Fruit fly (Drosophila melanogaster) whole organism, embryonic: Measurements from ENCODE around the gene mRpL14.
A peak's percentile ranks its signal among the peaks of the same experiment; 100 is the strongest.

Experiments
- Adf1 ChIP-seq: fragments of 200-800 bp; sonication (Bioruptor generic); IDR thresholded peaks from 2 replicates; pipeline ENCODE4 v1.3.6; 2022; ENCODE audit warnings: missing biosample characterization, missing genetic modification characterization
- Aef1 ChIP-seq: fragments of 200-800 bp; sonication (Bioruptor generic); IDR thresholded peaks from 3 replicates; pipeline ENCODE4 v1.3.6; 2022; ENCODE audit warnings: missing biosample characterization, missing genetic modification characterization
- Antp ChIP-seq: fragments of 200-800 bp; sonication (Bioruptor generic); optimal IDR thresholded peaks from 3 replicates; lab custom pipeline; 2016; ENCODE audit warnings: missing biosample characterization, missing genetic modification characterization
- Asciz ChIP-seq: fragments of 200-800 bp; sonication (Bioruptor generic); optimal IDR thresholded peaks from 2 replicates; lab custom pipeline; 2017; ENCODE audit warnings: missing biosample characterization, mild to moderate bottlenecking, missing genetic modification characterization, missing genetic modification reagents
- BEAF-32 ChIP-seq: fragments of 200-800 bp; sonication (Bioruptor generic); optimal IDR thresholded peaks from 3 replicates; lab custom pipeline; 2017; ENCODE audit warnings: missing biosample characterization, missing genetic modification characterization, mild to moderate bottlenecking, moderate library complexity, missing genetic modification reagents
- CG12769 ChIP-seq: fragments of 200-800 bp; sonication (Bioruptor generic); optimal IDR thresholded peaks from 2 replicates; lab custom pipeline; 2019; ENCODE audit warnings: missing biosample characterization, mild to moderate bottlenecking, missing genetic modification characterization, moderate library complexity
- CG13424 ChIP-seq: fragments of 200-800 bp; sonication (Bioruptor generic); optimal IDR thresholded peaks from 2 replicates; lab custom pipeline; 2019; ENCODE audit warnings: missing biosample characterization, mild to moderate bottlenecking, missing genetic modification characterization, moderate library complexity
- CG13624 ChIP-seq: fragments of 200-800 bp; sonication (Bioruptor generic); optimal IDR thresholded peaks from 2 replicates; lab custom pipeline; 2016; ENCODE audit warnings: missing biosample characterization, missing genetic modification characterization
- CG13894 ChIP-seq: fragments of 200-800 bp; sonication (Bioruptor generic); optimal IDR thresholded peaks from 3 replicates; lab custom pipeline; 2018; ENCODE audit warnings: missing biosample characterization, mild to moderate bottlenecking, missing genetic modification characterization, moderate library complexity
- CG14441 ChIP-seq: fragments of 200-800 bp; sonication (Bioruptor generic); IDR thresholded peaks from 2 replicates; pipeline ENCODE4 v1.3.6; 2022; ENCODE audit warnings: missing biosample characterization, missing genetic modification characterization
- CG18262 ChIP-seq: fragments of 200-800 bp; optimal IDR thresholded peaks from 3 replicates; lab custom pipeline; 2019; ENCODE audit warnings: missing biosample characterization, mild to moderate bottlenecking, missing genetic modification characterization, moderate library complexity
- CG18476 ChIP-seq: fragments of 200-800 bp; sonication (Bioruptor generic); optimal IDR thresholded peaks from 2 replicates; lab custom pipeline; 2016; ENCODE audit warnings: missing biosample characterization, mild to moderate bottlenecking, missing genetic modification characterization
- CG2116 ChIP-seq: fragments of 200-800 bp; sonication (Bioruptor generic); optimal IDR thresholded peaks from 3 replicates; lab custom pipeline; 2018; ENCODE audit warnings: missing biosample characterization, mild to moderate bottlenecking, missing genetic modification characterization
- CG2875 ChIP-seq: fragments of 200-800 bp; sonication (Bioruptor generic); optimal IDR thresholded peaks from 2 replicates; lab custom pipeline; 2017; ENCODE audit warnings: missing biosample characterization, mild to moderate bottlenecking, missing genetic modification characterization, missing genetic modification reagents
- CG30431 ChIP-seq: fragments of 200-800 bp; sonication (Bioruptor generic); optimal IDR thresholded peaks from 2 replicates; lab custom pipeline; 2017; ENCODE audit warnings: missing biosample characterization, missing genetic modification characterization
- CG31224 ChIP-seq: fragments of 200-800 bp; sonication (Bioruptor generic); IDR thresholded peaks from 2 replicates; pipeline ENCODE4 v1.3.6; 2022; ENCODE audit warnings: missing biosample characterization, missing genetic modification characterization
- CG3726 ChIP-seq: fragments of 200-800 bp; sonication (Bioruptor generic); IDR thresholded peaks from 3 replicates; pipeline ENCODE4, ENCODE4 v1.3.6; 2022; ENCODE audit warnings: missing biosample characterization, missing genetic modification characterization
- CG43689 ChIP-seq: fragments of 200-800 bp; sonication (Bioruptor generic); IDR thresholded peaks from 2 replicates; pipeline ENCODE4 v1.3.6; 2022; ENCODE audit warnings: missing biosample characterization, missing genetic modification characterization
- CG6272 ChIP-seq: fragments of 200-800 bp; sonication (Bioruptor generic); IDR thresholded peaks from 2 replicates; pipeline ENCODE4 v1.3.6; 2022; ENCODE audit warnings: missing biosample characterization, missing genetic modification characterization
- CG6654 ChIP-seq: fragments of 200-800 bp; sonication (Bioruptor generic); optimal IDR thresholded peaks from 2 replicates; lab custom pipeline; 2017; ENCODE audit warnings: missing biosample characterization, mild to moderate bottlenecking, missing genetic modification characterization
- CG6765 ChIP-seq: fragments of 200-800 bp; sonication (Bioruptor generic); optimal IDR thresholded peaks from 3 replicates; lab custom pipeline; 2017; ENCODE audit warnings: missing biosample characterization, mild to moderate bottlenecking, missing genetic modification characterization
- CG7928 ChIP-seq: fragments of 200-800 bp; sonication (Bioruptor generic); optimal IDR thresholded peaks from 2 replicates; lab custom pipeline; 2017; ENCODE audit warnings: missing biosample characterization, mild to moderate bottlenecking, missing genetic modification characterization
- CoRest ChIP-seq: fragments of 200-800 bp; sonication (Bioruptor generic); optimal IDR thresholded peaks from 3 replicates; lab custom pipeline; 2018; ENCODE audit warnings: missing biosample characterization, mild to moderate bottlenecking, missing genetic modification characterization, moderate library complexity
- D ChIP-seq, 2 experiments: fragments of 200-800 bp in 1 of 2; fragments of >200 bp in 1 of 2; sonication (Bioruptor generic) in 1 of 2; optimal IDR thresholded peaks; 2 replicates in 1 of 2; 3 replicates in 1 of 2; lab custom pipeline; 2017; ENCODE audit warnings: mild to moderate bottlenecking in 1 of 2, missing biosample characterization in 1 of 2, missing genetic modification characterization in 1 of 2, missing genetic modification reagents in 1 of 2
- Drgx ChIP-seq: fragments of 200-800 bp; sonication (Bioruptor generic); IDR thresholded peaks from 2 replicates; pipeline ENCODE4 v1.3.6; 2022; ENCODE audit warnings: missing biosample characterization, missing genetic modification characterization
- Ets97D ChIP-seq: fragments of 200-800 bp; sonication (Bioruptor generic); optimal IDR thresholded peaks from 3 replicates; lab custom pipeline; 2016; ENCODE audit warnings: missing biosample characterization, missing genetic modification characterization
- Hmx ChIP-seq: fragments of 200-800 bp; sonication (Bioruptor generic); optimal IDR thresholded peaks from 2 replicates; lab custom pipeline; 2016; ENCODE audit warnings: missing biosample characterization, missing genetic modification characterization
- Lpt ChIP-seq: fragments of >200 bp; optimal IDR thresholded peaks from 2 replicates; lab custom pipeline; 2018; ENCODE audit warnings: missing biosample characterization, missing genetic modification characterization
- MTF-1 ChIP-seq: fragments of 200-800 bp; sonication (Bioruptor generic); optimal IDR thresholded peaks from 2 replicates; lab custom pipeline; 2018; ENCODE audit warnings: missing biosample characterization, mild to moderate bottlenecking, missing genetic modification characterization, borderline replicate concordance
- Neu2 ChIP-seq: fragments of 200-800 bp; sonication (Bioruptor generic); optimal IDR thresholded peaks from 3 replicates; lab custom pipeline; 2016; ENCODE audit warnings: missing biosample characterization, missing genetic modification characterization, borderline replicate concordance
- Sox100B ChIP-seq: fragments of 200-800 bp; sonication (Bioruptor generic); optimal IDR thresholded peaks from 3 replicates; lab custom pipeline; 2018; ENCODE audit warnings: missing biosample characterization, mild to moderate bottlenecking, missing genetic modification characterization
- Trl ChIP-seq, 3 experiments: fragments of >200 bp in 2 of 3; fragments of 200-800 bp in 1 of 3; sonication (Bioruptor generic) in 1 of 3; optimal IDR thresholded peaks; 2 replicates in 1 of 3; 3 replicates in 2 of 3; lab custom pipeline; 2016 to 2017; ENCODE audit warnings: missing biosample characterization in 1 of 3, missing genetic modification characterization in 1 of 3
- bowl ChIP-seq: fragments of 200-800 bp; sonication (Bioruptor generic); IDR thresholded peaks from 2 replicates; pipeline ENCODE4 v1.3.6; 2022; ENCODE audit warnings: missing biosample characterization, missing genetic modification characterization
- br ChIP-seq: fragments of >200 bp; optimal IDR thresholded peaks from 2 replicates; lab custom pipeline; 2017
- dysf ChIP-seq: fragments of 200-800 bp; sonication (Bioruptor generic); IDR thresholded peaks from 3 replicates; pipeline ENCODE4 v1.3.6; 2022; ENCODE audit warnings: missing biosample characterization, missing genetic modification characterization
- fu2 ChIP-seq: fragments of 200-800 bp; sonication (Bioruptor generic); optimal IDR thresholded peaks from 2 replicates; lab custom pipeline; 2016; ENCODE audit warnings: missing biosample characterization, missing genetic modification characterization
- gfzf ChIP-seq: fragments of 200-800 bp; sonication (Bioruptor generic); optimal IDR thresholded peaks from 2 replicates; lab custom pipeline; 2016; ENCODE audit warnings: missing biosample characterization, mild to moderate bottlenecking, missing genetic modification characterization, moderate library complexity
- grau ChIP-seq: fragments of 200-800 bp; optimal IDR thresholded peaks from 3 replicates; lab custom pipeline; 2019; ENCODE audit warnings: missing biosample characterization, mild to moderate bottlenecking, missing genetic modification characterization, moderate library complexity
- hkb ChIP-seq, 2 experiments: fragments of 200-800 bp in 1 of 2; fragments of >200 bp in 1 of 2; sonication (Bioruptor generic) in 1 of 2; IDR thresholded peaks in 1 of 2; optimal IDR thresholded peaks in 1 of 2; 2 replicates each; pipeline versions ENCODE4 v1.3.6 to Lab custom; 2017 to 2022; ENCODE audit warnings: missing biosample characterization in 1 of 2, missing genetic modification characterization in 1 of 2
- ind ChIP-seq: fragments of 200-800 bp; sonication (Bioruptor generic); optimal IDR thresholded peaks from 3 replicates; lab custom pipeline; 2016; ENCODE audit warnings: missing biosample characterization, missing genetic modification characterization
- lab ChIP-seq: fragments of 200-800 bp; sonication (Bioruptor generic); optimal IDR thresholded peaks from 3 replicates; lab custom pipeline; 2017; ENCODE audit warnings: missing biosample characterization, missing genetic modification characterization, mild to moderate bottlenecking, moderate library complexity, missing genetic modification reagents
- lbe ChIP-seq: fragments of 200-800 bp; sonication (Bioruptor generic); optimal IDR thresholded peaks from 2 replicates; lab custom pipeline; 2016; ENCODE audit warnings: missing biosample characterization, mild to moderate bottlenecking, missing genetic modification characterization
- phol ChIP-seq: fragments of 200-800 bp; sonication (Bioruptor generic); optimal IDR thresholded peaks from 3 replicates; lab custom pipeline; 2018; ENCODE audit warnings: missing biosample characterization, mild to moderate bottlenecking, missing genetic modification characterization, moderate library complexity
- row ChIP-seq: fragments of 200-800 bp; sonication (Bioruptor generic); IDR thresholded peaks from 3 replicates; pipeline ENCODE4 v1.3.6; 2022; ENCODE audit warnings: missing biosample characterization, missing genetic modification characterization
- sens ChIP-seq: fragments of 200-800 bp; sonication (Bioruptor generic); peaks from one replicate; lab custom pipeline; 2016; ENCODE audit warnings: missing biosample characterization, missing genetic modification characterization
- sisA ChIP-seq: fragments of 200-800 bp; sonication (Bioruptor generic); IDR thresholded peaks from 2 replicates; pipeline ENCODE4 v1.3.6; 2022; ENCODE audit warnings: missing biosample characterization, missing genetic modification characterization
- slbo ChIP-seq: fragments of 200-800 bp; sonication (Bioruptor generic); IDR thresholded peaks from 2 replicates; pipeline ENCODE4 v1.3.6; 2022; ENCODE audit warnings: missing biosample characterization, missing genetic modification characterization
- slp2 ChIP-seq: fragments of 200-800 bp; sonication (Bioruptor generic); optimal IDR thresholded peaks from 2 replicates; lab custom pipeline; 2016; ENCODE audit warnings: missing biosample characterization, missing genetic modification characterization
- sug ChIP-seq: fragments of 200-800 bp; optimal IDR thresholded peaks from 2 replicates; lab custom pipeline; 2019; ENCODE audit warnings: missing biosample characterization, mild to moderate bottlenecking, missing genetic modification characterization, moderate library complexity
- yki ChIP-seq: fragments of >200 bp; optimal IDR thresholded peaks from 3 replicates; lab custom pipeline; 2018
- z ChIP-seq: fragments of 200-800 bp; sonication (Bioruptor generic); IDR thresholded peaks from 3 replicates; pipeline ENCODE4 v1.3.6; 2022; ENCODE audit warnings: missing biosample characterization, missing genetic modification characterization

mRpL14 gene

dm6 chrX:2365405-2365804 lies 21.0 kb upstream of the mRpL14 start (continued):
- TF ChIP-seq CG6765 (GFP tag; lab: Kevin White, UChicago): no peak
- 0 out of 2 replicates have a peak, but pooled peaks have one; percentile 10 for TF ChIP-seq CG14441 (GFP tag; lab: Robert Waterston, UW)
- TF ChIP-seq sens (GFP tag; lab: Kevin White, UChicago): peak; percentile 79
- peak; percentile 36 for TF ChIP-seq CG18262 (tag; lab: Kevin White, UChicago)
- peak; percentile 12 for TF ChIP-seq CG13424 (tag; lab: Kevin White, UChicago)
- TF ChIP-seq CG13624 (GFP tag; lab: Kevin White, UChicago): no peak
- no peak for TF ChIP-seq Trl (optimal IDR thresholded peaks at IDR 0.05; lab: Kevin White, UChicago)
- no peak for TF ChIP-seq Trl (GFP tag; optimal IDR thresholded peaks at IDR 0.05; lab: Kevin White, UChicago)
- TF ChIP-seq ind (GFP tag; lab: Kevin White, UChicago): peak; percentile 4
- TF ChIP-seq CG12769 (tag; lab: Kevin White, UChicago): no peak
- no peak for TF ChIP-seq gfzf
- TF ChIP-seq CG43689 (GFP tag; lab: Robert Waterston, UW): no peak
- peak; percentile 20; the same call in 1 of the 3 replicates for TF ChIP-seq Aef1 (GFP tag; lab: Robert Waterston, UW)
- no peak for TF ChIP-seq slp2
- TF ChIP-seq BEAF-32 (GFP tag; lab: Kevin White, UChicago): no peak
- TF ChIP-seq bowl (GFP tag; lab: Robert Waterston, UW): no peak
- no peak for TF ChIP-seq yki (lab: Kevin White, UChicago)
- no peak for TF ChIP-seq fu2 (GFP tag; lab: Kevin White, UChicago)
- TF ChIP-seq MTF-1: no peak
- no peak for TF ChIP-seq CG18476 (GFP tag; lab: Kevin White, UChicago)
- TF ChIP-seq Drgx: peak; percentile 55; the same call in 1 of the 2 replicates
- no peak for TF ChIP-seq Ets97D (GFP tag; lab: Kevin White, UChicago)
- peak; percentile 8 for TF ChIP-seq lab (GFP tag; lab: Kevin White, UChicago)
- TF ChIP-seq br (lab: Kevin White, UChicago): no peak
- no peak for TF ChIP-seq Asciz (GFP tag; lab: Kevin White, UChicago)
- no peak for TF ChIP-seq sug
- no peak for TF ChIP-seq lbe (GFP tag; lab: Kevin White, UChicago)
- no peak for TF ChIP-seq CG31224
- peak; percentile 48 for TF ChIP-seq row (GFP tag; lab: Robert Waterston, UW)
- no peak for TF ChIP-seq Lpt (GFP tag; lab: Kevin White, UChicago)
- TF ChIP-seq Hmx: no peak
- TF ChIP-seq CG7928 (GFP tag; lab: Kevin White, UChicago): no peak
- peak; percentile 3 for TF ChIP-seq CoRest
- TF ChIP-seq sisA (GFP tag; lab: Robert Waterston, UW): 0 out of 2 replicates have a peak, but pooled peaks have one; percentile 14
- TF ChIP-seq D (optimal IDR thresholded peaks at IDR 0.05; lab: Kevin White, UChicago): no peak
- TF ChIP-seq D (GFP tag; optimal IDR thresholded peaks at IDR 0.05; lab: Kevin White, UChicago): no peak
- no peak for TF ChIP-seq Adf1 (GFP tag; lab: Robert Waterston, UW)
- 0 out of 3 replicates have a peak, but pooled peaks have one; percentile 29 for TF ChIP-seq dysf (GFP tag; lab: Robert Waterston, UW)
- TF ChIP-seq CG6654 (GFP tag; lab: Kevin White, UChicago): no peak
- peak; percentile 25 for TF ChIP-seq phol (tag; lab: Kevin White, UChicago)
- TF ChIP-seq slbo (GFP tag; lab: Robert Waterston, UW): 0 out of 2 replicates have a peak, but pooled peaks have one; percentile 15
- no peak for TF ChIP-seq z
- TF ChIP-seq CG2875: peak; percentile 0
- no peak for TF ChIP-seq CG3726 (GFP tag; lab: Robert Waterston, UW)
- no peak for TF ChIP-seq CG2116 (GFP tag; lab: Kevin White, UChicago)
- TF ChIP-seq CG30431: no peak
- no peak for TF ChIP-seq hkb (optimal IDR thresholded peaks at IDR 0.05; lab: Kevin White, UChicago)
- no peak for TF ChIP-seq hkb (GFP tag; IDR thresholded peaks at IDR 0.05; lab: Robert Waterston, UW)
- no peak for TF ChIP-seq CG13894 (tag; lab: Kevin White, UChicago)
- TF ChIP-seq CG6272: no peak
- TF ChIP-seq Sox100B: no peak
- no peak for TF ChIP-seq Neu2 (GFP tag; lab: Kevin White, UChicago)
- no peak for TF ChIP-seq Antp (GFP tag; lab: Kevin White, UChicago)
- TF ChIP-seq grau (tag; lab: Kevin White, UChicago): peak; percentile 24
